Worm (Caenorhabditis elegans): Measurements from ENCODE around the gene odr-3.

Gene odr-3

DNA sequence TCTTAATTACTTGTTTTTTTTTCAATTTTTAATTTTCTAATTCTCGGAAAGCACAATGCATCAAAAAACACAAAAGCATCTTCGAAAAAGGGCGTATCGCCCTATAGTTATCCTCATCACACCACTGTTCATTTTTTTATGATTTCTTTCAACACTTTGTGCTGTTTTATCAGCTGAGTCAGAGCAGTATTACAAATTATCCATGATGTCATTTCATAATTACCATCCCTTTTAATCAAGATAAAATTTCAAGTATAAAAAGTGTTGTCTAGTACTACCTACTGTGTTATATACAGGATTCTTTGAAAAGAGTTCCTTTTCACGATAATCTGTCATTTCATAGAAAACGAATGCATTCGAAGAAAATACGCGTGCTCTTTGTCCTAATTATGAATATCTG, 17.3 kb upstream of the odr-3 start:
- TF ChIP-seq him-1 (tag; optimal IDR thresholded peaks at IDR 0.05): no peak
- no peak for TF ChIP-seq W03F9.2 (tag; optimal IDR thresholded peaks at IDR 0.05)
- TF ChIP-seq dao-5 (tag; optimal IDR thresholded peaks at IDR 0.05): no peak

DNA sequence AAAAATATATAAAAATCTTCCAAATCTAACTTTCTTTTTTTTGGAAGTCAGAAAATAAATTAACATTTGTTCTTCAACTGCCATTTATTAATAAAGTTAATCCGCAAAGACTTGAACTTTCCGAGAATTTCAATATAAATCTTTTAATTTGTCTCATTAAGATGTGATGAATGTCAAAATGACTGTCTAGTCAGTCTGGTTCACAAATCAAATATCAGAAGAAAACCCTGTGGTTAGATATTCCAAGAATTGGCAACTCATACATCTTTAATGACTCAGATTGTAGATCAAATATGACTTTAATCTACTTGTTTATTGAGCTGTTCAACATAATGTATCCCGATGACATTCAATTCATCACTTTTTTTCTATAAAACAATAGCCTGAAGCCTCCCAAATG, 16.3 kb upstream of the odr-3 start:
- TF ChIP-seq dao-5 (tag; optimal IDR thresholded peaks at IDR 0.05) (no peak), him-1 (tag; optimal IDR thresholded peaks at IDR 0.05) (no peak), W03F9.2 (tag; optimal IDR thresholded peaks at IDR 0.05) (no peak)

DNA sequence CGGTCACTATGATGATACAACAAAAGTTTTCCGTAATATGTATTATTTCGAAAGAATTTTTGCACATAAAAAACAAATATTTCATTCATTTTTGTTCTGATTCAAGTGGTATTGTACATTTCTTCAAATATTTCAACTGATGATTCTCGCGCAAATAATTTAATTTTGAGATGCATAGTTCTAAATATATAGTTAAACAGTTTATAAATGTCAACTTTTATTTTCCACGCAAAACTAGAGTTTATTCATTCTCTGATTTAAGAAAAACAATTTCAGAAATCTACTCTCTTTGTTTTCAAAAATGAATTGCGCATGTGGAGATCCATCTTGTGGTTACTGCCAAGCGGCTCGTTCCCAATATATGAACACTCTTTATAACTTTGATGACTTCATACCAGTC, 14.9 kb upstream of the odr-3 start, which contains the start of gene zip-5:
Gene zip-5 (plus strand): TSS at position 301 of the 400 bp plus-strand sequence.
- TF ChIP-seq W03F9.2 (tag; optimal IDR thresholded peaks at IDR 0.05) (no peak), him-1 (tag; optimal IDR thresholded peaks at IDR 0.05) (no peak)

DNA sequence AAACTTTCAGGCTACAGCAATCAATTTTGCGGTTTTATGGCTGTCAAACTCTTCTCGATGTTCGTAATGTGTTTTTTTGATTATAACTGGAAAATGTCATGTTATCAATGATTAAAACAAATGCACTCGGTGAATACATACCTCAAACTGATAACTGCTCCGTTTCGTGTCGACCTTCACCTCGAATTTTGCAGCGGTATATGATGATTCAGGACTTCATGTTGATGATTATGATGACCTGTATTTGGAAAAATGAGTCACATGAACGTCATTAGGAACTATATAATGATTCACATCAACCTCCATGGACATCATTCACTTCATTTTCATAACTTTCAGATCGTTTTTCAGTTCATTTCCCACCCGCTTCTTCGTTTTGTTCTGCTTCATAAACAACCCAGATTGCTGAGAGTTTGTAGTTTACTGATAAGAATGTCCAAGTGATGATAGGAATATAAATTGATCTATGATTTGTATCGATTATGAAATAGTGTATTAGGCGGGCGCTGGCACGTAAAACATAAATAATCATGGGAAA, 13.5 kb upstream of the odr-3 start:
- TF ChIP-seq W03F9.2 (tag; optimal IDR thresholded peaks at IDR 0.05) (no peak), dao-5 (tag; optimal IDR thresholded peaks at IDR 0.05) (no peak), him-1 (tag; optimal IDR thresholded peaks at IDR 0.05) (no peak)

DNA sequence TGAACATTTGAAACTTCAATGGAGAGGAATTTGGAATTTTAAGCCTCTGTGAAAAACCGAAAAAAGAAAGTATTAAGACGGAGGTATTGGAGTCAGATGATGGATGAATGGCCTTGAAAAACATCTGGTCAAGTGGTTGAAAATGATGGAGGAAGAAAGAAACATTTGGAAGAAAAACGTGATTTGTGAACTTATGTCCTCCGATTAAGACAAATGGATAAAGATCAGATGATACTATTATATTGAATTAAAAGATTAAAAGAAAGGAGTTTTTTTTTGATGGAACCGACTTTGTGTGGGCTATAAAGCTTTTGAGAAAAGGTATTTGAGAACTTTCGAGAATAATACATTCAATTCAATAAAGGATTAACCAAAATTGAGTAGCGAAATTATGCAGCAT, 10.2 kb upstream of the odr-3 start:
- TF ChIP-seq him-1 (tag; optimal IDR thresholded peaks at IDR 0.05) (no peak), dao-5 (tag; optimal IDR thresholded peaks at IDR 0.05) (no peak), W03F9.2 (tag; optimal IDR thresholded peaks at IDR 0.05) (no peak)

DNA sequence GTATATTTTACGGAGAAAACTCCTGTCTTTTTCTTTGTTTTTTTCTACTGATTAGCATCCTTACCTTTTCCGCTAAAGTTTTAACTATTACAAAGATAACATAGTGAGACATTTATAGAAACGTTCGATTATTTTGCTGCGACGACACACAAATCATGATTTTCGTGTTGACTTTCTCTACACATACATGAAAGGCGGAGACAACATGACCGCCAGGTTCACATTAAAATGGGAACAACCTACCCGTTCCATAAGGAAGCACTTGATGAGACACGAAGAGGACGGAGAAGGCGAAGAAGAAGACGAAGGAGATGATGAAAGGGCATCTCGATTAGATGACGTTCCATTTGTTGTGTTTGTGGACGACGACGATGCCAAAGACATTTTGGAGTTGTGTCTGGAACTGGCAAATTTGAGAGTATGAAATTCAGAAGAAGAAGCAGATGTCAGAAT, 9.6 kb upstream of the odr-3 start, which contains the start of gene C34D1.4:
Gene C34D1.4 (minus strand): TSS at position 403 of the 453 bp plus-strand sequence.
- TF ChIP-seq him-1 (tag; optimal IDR thresholded peaks at IDR 0.05) (no peak), W03F9.2 (tag; optimal IDR thresholded peaks at IDR 0.05) (no peak)

DNA sequence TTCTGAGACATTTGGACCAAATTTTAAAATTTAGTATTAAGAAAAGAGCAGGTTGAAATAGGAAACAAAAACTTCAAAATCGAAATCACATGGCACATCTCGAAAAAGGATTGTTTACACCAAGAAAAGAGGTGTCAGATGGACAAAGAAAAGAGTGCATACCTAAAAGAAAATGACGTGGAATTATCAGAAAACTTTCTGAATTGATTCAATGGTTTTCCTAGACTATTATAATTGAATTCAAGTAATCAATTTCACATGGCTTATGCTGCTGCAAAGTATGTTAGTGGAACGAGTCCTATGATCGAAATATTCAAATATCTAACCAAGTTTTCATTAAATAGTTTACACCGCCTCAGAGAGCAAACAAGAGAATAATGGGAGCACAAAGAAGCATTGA, 3.5 kb upstream of the odr-3 start:
- TF ChIP-seq dao-5 (tag; optimal IDR thresholded peaks at IDR 0.05): no peak
- no peak for TF ChIP-seq W03F9.2 (tag; optimal IDR thresholded peaks at IDR 0.05)
- no peak for TF ChIP-seq him-1 (tag; optimal IDR thresholded peaks at IDR 0.05)

DNA sequence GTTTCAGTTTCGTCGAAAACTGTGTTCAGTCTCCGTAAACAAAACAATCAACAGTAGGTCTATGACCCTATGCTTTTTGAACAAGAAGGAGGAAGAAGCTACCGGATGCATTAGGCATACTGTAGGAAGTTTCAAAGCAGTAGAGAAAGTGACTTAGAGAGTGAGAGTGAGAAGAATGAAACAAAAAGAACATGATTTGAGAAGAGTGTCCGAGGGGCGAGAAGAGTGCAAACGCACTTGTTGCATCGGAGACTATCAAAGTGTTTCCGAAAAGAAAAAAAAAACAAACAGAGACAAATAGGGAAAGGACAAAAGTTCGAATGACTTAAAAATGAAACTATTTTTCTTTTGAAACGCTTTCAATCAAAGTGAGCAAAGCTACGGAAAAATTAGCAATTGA, 6.1 kb downstream of the odr-3 start:
- TF ChIP-seq him-1 (tag; optimal IDR thresholded peaks at IDR 0.05) (no peak), dao-5 (tag; optimal IDR thresholded peaks at IDR 0.05) (no peak), W03F9.2 (tag; optimal IDR thresholded peaks at IDR 0.05) (no peak)

DNA sequence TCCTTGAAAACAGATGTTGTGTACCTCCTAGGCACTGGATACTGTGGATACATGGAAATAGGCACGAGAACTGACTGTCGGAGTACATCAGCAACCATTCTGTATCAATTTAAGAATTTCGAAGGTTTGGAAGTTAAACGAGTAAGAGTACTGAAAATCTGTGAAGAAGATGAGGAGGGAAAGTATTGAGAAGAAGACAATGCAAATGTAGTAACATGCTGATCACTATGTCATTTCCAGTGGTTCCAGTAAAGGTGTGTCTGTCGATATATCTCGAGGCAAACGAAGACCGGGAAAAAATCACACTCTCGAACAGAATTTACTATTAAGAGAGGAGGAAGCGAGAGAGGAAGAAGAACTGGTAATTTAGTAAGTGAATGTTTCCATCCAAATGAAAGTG, 12.8 kb downstream of the odr-3 start, which contains the start of gene dmd-10:
Gene dmd-10 (minus strand): TSS at position 101 of the 400 bp plus-strand sequence.
- TF ChIP-seq him-1 (tag; optimal IDR thresholded peaks at IDR 0.05) (no peak), dao-5 (tag; optimal IDR thresholded peaks at IDR 0.05) (no peak), W03F9.2 (tag; optimal IDR thresholded peaks at IDR 0.05) (no peak)

DNA sequence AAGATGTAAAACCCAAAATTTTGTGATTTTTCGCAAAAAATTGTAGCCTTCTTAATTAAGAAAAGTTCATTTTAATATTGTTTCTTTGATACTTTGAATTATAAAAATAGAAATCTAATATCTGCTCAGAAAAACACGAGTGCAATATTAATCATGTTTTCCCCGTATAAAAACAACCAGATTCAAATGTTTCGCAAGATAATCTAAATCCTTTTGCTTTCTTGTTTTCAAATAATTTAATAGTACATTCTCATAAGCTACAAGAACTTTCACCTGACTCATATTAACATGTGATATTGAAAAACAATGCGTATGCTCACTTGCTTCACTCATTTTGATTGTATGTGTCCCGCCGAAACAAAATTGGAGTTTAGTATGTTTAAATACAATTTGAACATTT, 14.0 kb downstream of the odr-3 start:
- no peak for TF ChIP-seq him-1 (tag; optimal IDR thresholded peaks at IDR 0.05)
- TF ChIP-seq W03F9.2 (tag; optimal IDR thresholded peaks at IDR 0.05): no peak
- TF ChIP-seq dao-5 (tag; optimal IDR thresholded peaks at IDR 0.05): no peak

DNA sequence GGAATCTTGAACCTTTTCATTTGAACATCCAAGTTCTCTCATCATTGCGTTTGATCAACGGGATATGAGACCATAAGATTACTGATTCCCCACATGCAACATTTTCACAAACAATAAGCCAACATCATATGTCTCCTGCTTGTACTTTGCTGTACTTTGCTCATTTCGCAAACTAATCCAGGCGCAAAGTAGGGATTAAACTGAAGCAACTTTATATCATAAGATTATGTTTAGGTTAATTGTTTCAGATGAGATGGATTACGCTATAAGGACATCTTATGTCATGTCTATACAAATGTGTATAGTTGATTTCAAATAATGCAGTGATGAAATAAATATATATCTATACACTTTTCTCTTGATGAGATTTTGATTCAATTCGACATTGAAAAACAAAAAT, 19.8 kb downstream of the odr-3 start:
- no peak for TF ChIP-seq W03F9.2 (tag; optimal IDR thresholded peaks at IDR 0.05)
- no peak for TF ChIP-seq dao-5 (tag; optimal IDR thresholded peaks at IDR 0.05)
- no peak for TF ChIP-seq him-1 (tag; optimal IDR thresholded peaks at IDR 0.05)

DNA sequence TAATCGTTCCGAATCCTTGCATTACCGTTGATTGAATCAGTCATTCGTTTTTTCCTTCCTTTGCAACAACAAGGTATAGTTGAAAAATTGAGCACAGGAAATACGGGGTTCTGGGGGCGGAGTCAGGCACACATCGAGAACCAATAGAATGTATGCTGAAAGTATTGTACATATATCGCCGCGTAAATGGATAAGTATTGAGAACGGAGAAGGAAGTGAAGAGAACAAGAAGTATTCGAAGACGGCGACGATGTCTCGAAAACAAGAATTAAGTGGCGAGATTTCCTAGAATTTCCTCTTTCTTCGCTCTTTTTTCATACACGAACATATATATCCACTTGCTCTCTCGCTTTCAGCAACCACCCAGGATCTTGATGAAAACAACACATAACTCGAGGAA, 28.3 kb downstream of the odr-3 start:
- TF ChIP-seq W03F9.2 (tag; optimal IDR thresholded peaks at IDR 0.05): no peak
- TF ChIP-seq him-1 (tag; optimal IDR thresholded peaks at IDR 0.05): no peak
- no peak for TF ChIP-seq dao-5 (tag; optimal IDR thresholded peaks at IDR 0.05)

DNA sequence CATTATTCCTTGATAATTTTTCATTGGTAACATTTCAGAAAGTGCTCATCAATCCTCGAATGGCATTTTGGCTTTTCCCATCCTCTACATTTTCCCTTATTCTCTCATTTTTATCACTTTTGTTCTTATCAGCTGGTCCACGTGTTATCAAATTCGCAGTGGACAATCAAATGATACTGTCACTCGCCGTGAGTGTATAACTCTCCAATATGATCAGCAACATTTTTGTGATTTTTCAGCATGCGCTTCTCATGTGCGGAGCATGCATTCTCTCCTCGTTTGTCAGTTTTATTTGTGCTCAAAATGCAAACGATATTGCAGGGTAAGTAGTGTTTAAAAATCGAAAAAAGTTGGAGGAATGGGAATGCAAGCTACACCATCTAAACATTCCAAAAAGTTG, 36.8 kb downstream of the odr-3 start:
- TF ChIP-seq him-1 (tag; optimal IDR thresholded peaks at IDR 0.05): no peak
- no peak for TF ChIP-seq dao-5 (tag; optimal IDR thresholded peaks at IDR 0.05)
- TF ChIP-seq W03F9.2 (tag; optimal IDR thresholded peaks at IDR 0.05): no peak

DNA sequence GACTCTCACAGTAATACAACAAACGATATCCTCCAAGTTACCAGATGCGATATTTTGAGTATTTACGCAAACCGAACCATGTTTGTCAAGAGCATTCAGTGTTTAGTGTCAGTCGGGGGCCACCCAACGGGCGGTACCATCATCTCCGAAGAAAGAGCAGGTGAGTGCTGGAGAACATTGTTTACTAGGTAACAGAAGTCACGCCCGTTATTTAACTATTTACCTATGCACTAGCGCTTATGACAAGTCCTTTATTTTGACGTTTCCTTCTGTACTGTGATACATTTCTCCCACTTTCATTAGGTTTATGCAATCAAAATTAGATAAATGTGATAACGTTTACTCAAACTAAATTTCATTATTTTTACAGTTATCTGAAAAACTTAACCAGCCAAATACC, 39.8 kb downstream of the odr-3 start, which contains the start of gene F57B1.6:
Gene F57B1.6 (plus strand): TSS at position 79 of the 400 bp plus-strand sequence.
- TF ChIP-seq him-1 (tag; optimal IDR thresholded peaks at IDR 0.05): no peak
- TF ChIP-seq W03F9.2 (tag; optimal IDR thresholded peaks at IDR 0.05): no peak
- no peak for TF ChIP-seq dao-5 (tag; optimal IDR thresholded peaks at IDR 0.05)

DNA sequence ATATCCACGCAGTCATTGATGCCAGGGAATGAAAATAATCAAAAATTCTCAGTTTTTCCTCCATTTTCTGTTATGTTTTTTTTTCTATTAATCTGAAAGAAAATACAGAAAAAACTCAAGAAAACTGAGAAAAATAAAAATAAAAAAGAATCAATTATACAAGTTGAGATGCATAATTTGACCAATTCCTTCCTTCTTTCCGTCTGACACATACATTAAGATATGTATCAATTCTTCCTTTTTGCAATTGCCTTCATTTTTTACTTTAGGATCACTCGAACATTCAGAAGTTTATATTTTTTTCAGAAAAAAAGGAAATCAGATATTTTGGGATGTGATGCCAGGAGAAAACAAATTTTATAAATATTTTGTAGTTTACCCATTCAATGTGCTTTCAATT, 41.9 kb downstream of the odr-3 start, which contains the start of gene F57B1.5:
Gene F57B1.5 (plus strand): TSS at position 301 of the 400 bp plus-strand sequence.
- no peak for TF ChIP-seq dao-5 (tag; optimal IDR thresholded peaks at IDR 0.05)
- TF ChIP-seq W03F9.2 (tag; optimal IDR thresholded peaks at IDR 0.05): no peak
- TF ChIP-seq him-1 (tag; optimal IDR thresholded peaks at IDR 0.05): no peak

All from whole organism, L4/young adult.